Worm (Caenorhabditis elegans) whole organism, L2 larva: Measurements from ENCODE around the gene F13H10.9.

Source experiments
- C34F6.9 ChIP-seq: fragments of 150-350 bp; optimal IDR thresholded peaks from 2 replicates; lab custom pipeline; 2014; ENCODE audit warnings: missing biosample characterization, missing genetic modification characterization
- F13H6.1 ChIP-seq: sonication (generic microtip); optimal IDR thresholded peaks from 2 replicates; lab custom pipeline; 2016; ENCODE audit warnings: missing genetic modification characterization, missing compliant biosample characterization
- R02D3.7 ChIP-seq: fragments of 150-350 bp; optimal IDR thresholded peaks from 2 replicates; lab custom pipeline; 2014; ENCODE audit warnings: missing biosample characterization, missing genetic modification characterization
- Y55F3AM.14 ChIP-seq: fragments of 200-800 bp; sonication (Bioruptor generic); optimal IDR thresholded peaks from 2 replicates; lab custom pipeline; 2018; ENCODE audit warnings: mild to moderate bottlenecking, missing genetic modification characterization, missing compliant biosample characterization
- ZK546.5 ChIP-seq: sonication (generic microtip); optimal IDR thresholded peaks from 2 replicates; lab custom pipeline; 2017; ENCODE audit warnings: missing biosample characterization, missing genetic modification characterization
- alr-1 ChIP-seq: fragments of 150-350 bp; optimal IDR thresholded peaks from 2 replicates; lab custom pipeline; 2014; ENCODE audit warnings: missing biosample characterization, missing genetic modification characterization
- aly-2 ChIP-seq: fragments of 150-350 bp; optimal IDR thresholded peaks from 2 replicates; lab custom pipeline; 2014; ENCODE audit warnings: missing biosample characterization, missing genetic modification characterization
- ama-1 ChIP-seq: fragments of 150-350 bp; optimal IDR thresholded peaks from 2 replicates; lab custom pipeline; 2018; ENCODE audit warnings: inconsistent platforms
- blmp-1 ChIP-seq: sonication (generic microtip); optimal IDR thresholded peaks from 2 replicates; lab custom pipeline; 2017; ENCODE audit warnings: missing genetic modification characterization, mild to moderate bottlenecking, missing compliant biosample characterization, antibody characterized with exemption, moderate library complexity; ENCODE audit not compliant: insufficient read depth
- ceh-16 ChIP-seq: fragments of 150-350 bp; optimal IDR thresholded peaks from 2 replicates; lab custom pipeline; 2014; ENCODE audit warnings: missing biosample characterization, missing genetic modification characterization
- ceh-82 ChIP-seq: fragments of 150-350 bp; optimal IDR thresholded peaks from 2 replicates; lab custom pipeline; 2014; ENCODE audit warnings: missing biosample characterization, missing genetic modification characterization
- crh-2 ChIP-seq: sonication (generic microtip); optimal IDR thresholded peaks from 2 replicates; lab custom pipeline; 2017; ENCODE audit warnings: missing biosample characterization, missing genetic modification characterization
- dmd-4 ChIP-seq: sonication (generic microtip); optimal IDR thresholded peaks from 2 replicates; lab custom pipeline; 2017; ENCODE audit warnings: missing biosample characterization, missing genetic modification characterization
- egl-27 ChIP-seq: sonication (generic microtip); optimal IDR thresholded peaks from 3 replicates; lab custom pipeline; 2017; ENCODE audit warnings: missing biosample characterization, missing genetic modification reagents, missing genetic modification characterization
- elt-1 ChIP-seq: fragments of 150-350 bp; optimal IDR thresholded peaks from 2 replicates; lab custom pipeline; 2014; ENCODE audit warnings: missing biosample characterization, missing genetic modification characterization
- elt-3 ChIP-seq: sonication (generic microtip); optimal IDR thresholded peaks from 2 replicates; lab custom pipeline; 2017; ENCODE audit warnings: missing biosample characterization, missing genetic modification characterization
- fos-1 ChIP-seq: fragments of 150-350 bp; optimal IDR thresholded peaks from 2 replicates; lab custom pipeline; 2014; ENCODE audit warnings: missing biosample characterization, missing genetic modification characterization
- gmeb-1 ChIP-seq: fragments of 150-350 bp; optimal IDR thresholded peaks from 2 replicates; lab custom pipeline; 2014; ENCODE audit warnings: missing biosample characterization, missing genetic modification characterization
- lin-11 ChIP-seq: fragments of 150-350 bp; sonication (generic microtip); optimal IDR thresholded peaks from 2 replicates; lab custom pipeline; 2014; ENCODE audit warnings: missing biosample characterization, missing genetic modification characterization, inconsistent platforms, mixed read lengths
- lin-13 ChIP-seq: fragments of 150-350 bp; optimal IDR thresholded peaks from 2 replicates; lab custom pipeline; 2014; ENCODE audit warnings: missing biosample characterization, missing genetic modification reagents, missing genetic modification characterization
- lin-39 ChIP-seq: fragments of 150-350 bp; optimal IDR thresholded peaks from 2 replicates; lab custom pipeline; 2014; ENCODE audit warnings: missing biosample characterization, missing genetic modification reagents, missing genetic modification characterization
- lsy-2 ChIP-seq, 2 experiments: fragments of 150-350 bp in 1 of 2; sonication (generic microtip) in 1 of 2; optimal IDR thresholded peaks; 2 replicates each; lab custom pipeline; 2014 to 2017; ENCODE audit warnings: missing biosample characterization in 2 of 2, missing genetic modification characterization in 2 of 2
- mab-5 ChIP-seq: fragments of 150-350 bp; optimal IDR thresholded peaks from 2 replicates; lab custom pipeline; 2014; ENCODE audit warnings: missing biosample characterization, missing genetic modification characterization
- mbf-1 ChIP-seq: sonication (generic microtip); optimal IDR thresholded peaks from 2 replicates; lab custom pipeline; 2017; ENCODE audit warnings: missing biosample characterization, missing genetic modification characterization
- mdl-1 ChIP-seq, 2 experiments: fragments of 150-350 bp in 1 of 2; sonication (generic microtip) in 1 of 2; optimal IDR thresholded peaks; 2 replicates each; lab custom pipeline; 2017; ENCODE audit warnings: missing biosample characterization in 2 of 2, missing genetic modification characterization in 2 of 2
- nhr-10 ChIP-seq: sonication (generic microtip); optimal IDR thresholded peaks from 2 replicates; lab custom pipeline; 2017; ENCODE audit warnings: missing biosample characterization, missing genetic modification characterization
- nhr-11 ChIP-seq: fragments of 150-350 bp; optimal IDR thresholded peaks from 2 replicates; lab custom pipeline; 2014; ENCODE audit warnings: missing biosample characterization, missing genetic modification characterization
- nhr-12 ChIP-seq: fragments of 150-350 bp; optimal IDR thresholded peaks from 2 replicates; lab custom pipeline; 2014; ENCODE audit warnings: missing biosample characterization, missing genetic modification characterization
- nhr-129 ChIP-seq: fragments of 150-350 bp; optimal IDR thresholded peaks from 2 replicates; lab custom pipeline; 2014; ENCODE audit warnings: missing biosample characterization, missing genetic modification characterization
- nhr-21 ChIP-seq: fragments of 150-350 bp; optimal IDR thresholded peaks from 2 replicates; lab custom pipeline; 2014; ENCODE audit warnings: missing biosample characterization, missing genetic modification characterization
- nhr-23 ChIP-seq: fragments of 150-350 bp; optimal IDR thresholded peaks from 2 replicates; lab custom pipeline; 2014; ENCODE audit warnings: missing biosample characterization, missing genetic modification reagents, missing genetic modification characterization
- nhr-237 ChIP-seq: fragments of 150-350 bp; optimal IDR thresholded peaks from 2 replicates; lab custom pipeline; 2014; ENCODE audit warnings: missing biosample characterization, missing genetic modification characterization
- nhr-25 ChIP-seq: fragments of 150-350 bp; sonication (generic microtip); optimal IDR thresholded peaks from 3 replicates; lab custom pipeline; 2014; ENCODE audit warnings: missing biosample characterization, missing genetic modification characterization
- nhr-6 ChIP-seq: fragments of 150-350 bp; optimal IDR thresholded peaks from 2 replicates; lab custom pipeline; 2014; ENCODE audit warnings: missing biosample characterization, missing genetic modification characterization
- nhr-77 ChIP-seq: fragments of 150-350 bp; optimal IDR thresholded peaks from 2 replicates; lab custom pipeline; 2014; ENCODE audit warnings: missing biosample characterization, missing genetic modification characterization
- peb-1 ChIP-seq: fragments of 150-350 bp; optimal IDR thresholded peaks from 2 replicates; lab custom pipeline; 2014; ENCODE audit warnings: missing biosample characterization, missing genetic modification characterization
- sem-4 ChIP-seq: fragments of 150-350 bp; optimal IDR thresholded peaks from 2 replicates; lab custom pipeline; 2014; ENCODE audit warnings: missing biosample characterization, missing genetic modification reagents, missing genetic modification characterization
- skn-1 ChIP-seq: sonication (generic microtip); optimal IDR thresholded peaks from 2 replicates; lab custom pipeline; 2017; ENCODE audit warnings: missing biosample characterization, missing genetic modification characterization
- sma-3 ChIP-seq: sonication (generic microtip); optimal IDR thresholded peaks from 2 replicates; lab custom pipeline; 2016; ENCODE audit warnings: missing genetic modification reagents, missing genetic modification characterization, missing compliant biosample characterization
- sma-9 ChIP-seq, 2 experiments: fragments of 150-350 bp in 1 of 2; sonication (generic microtip) in 1 of 2; optimal IDR thresholded peaks; 2 replicates each; lab custom pipeline; 2014 to 2016; ENCODE audit warnings: missing genetic modification characterization in 2 of 2, mild to moderate bottlenecking in 1 of 2, missing biosample characterization in 1 of 2, missing compliant biosample characterization in 1 of 2, missing genetic modification reagents in 1 of 2, moderate library complexity in 1 of 2
- snpc-4 ChIP-seq: fragments of 150-350 bp; optimal IDR thresholded peaks from 2 replicates; lab custom pipeline; 2014; ENCODE audit warnings: missing biosample characterization, missing genetic modification characterization
- unc-39 ChIP-seq: fragments of 150-350 bp; optimal IDR thresholded peaks from 2 replicates; lab custom pipeline; 2014; ENCODE audit warnings: missing biosample characterization, missing genetic modification characterization
- unc-55 ChIP-seq: fragments of 150-350 bp; sonication (generic microtip); optimal IDR thresholded peaks from 3 replicates; lab custom pipeline; 2014; ENCODE audit warnings: missing biosample characterization, missing genetic modification reagents, missing genetic modification characterization
- unc-62 ChIP-seq: fragments of 150-350 bp; optimal IDR thresholded peaks from 2 replicates; lab custom pipeline; 2014; ENCODE audit warnings: missing biosample characterization, missing genetic modification reagents, missing genetic modification characterization
- zag-1 ChIP-seq: fragments of 150-350 bp; optimal IDR thresholded peaks from 2 replicates; lab custom pipeline; 2014; ENCODE audit warnings: missing biosample characterization, missing genetic modification characterization
- ztf-1 ChIP-seq: fragments of 200-800 bp; sonication (Bioruptor generic); conservative IDR thresholded peaks from 2 replicates; pipeline ENCODE4 v1.3.6; 2022; ENCODE audit warnings: missing genetic modification characterization, missing compliant biosample characterization
- ztf-11 ChIP-seq: sonication (generic microtip); optimal IDR thresholded peaks from 2 replicates; lab custom pipeline; 2017; ENCODE audit warnings: missing biosample characterization, missing genetic modification characterization
- ztf-4 ChIP-seq: fragments of 150-350 bp; optimal IDR thresholded peaks from 2 replicates; lab custom pipeline; 2014; ENCODE audit warnings: missing biosample characterization, missing genetic modification characterization

The F13H10.9 gene

ce11 chrIV:11032288-11032687 is 30.6 kb downstream of the F13H10.9 start, which contains the start of gene hrg-6:
Gene hrg-6 (plus strand): TSS chrIV:11032588.
- no peak for TF ChIP-seq lin-39 (tag; lab: Kevin White, UChicago)
- no peak for TF ChIP-seq lin-13
- TF ChIP-seq zag-1: no peak
- no peak for TF ChIP-seq ceh-82 (tag; lab: Kevin White, UChicago)
- no peak for TF ChIP-seq nhr-21
- no peak for TF ChIP-seq nhr-11 (tag; lab: Kevin White, UChicago)
- no peak for TF ChIP-seq C34F6.9
- no peak for TF ChIP-seq skn-1
- no peak for TF ChIP-seq peb-1
- no peak for TF ChIP-seq sma-9 (GFP tag; optimal IDR thresholded peaks at IDR 0.05; lab: Kevin White, UChicago)
- no peak for TF ChIP-seq sma-9 (tag; optimal IDR thresholded peaks at IDR 0.05; lab: Kevin White, UChicago)
- TF ChIP-seq ZK546.5 (tag; lab: Kevin White, UChicago): no peak
- no peak for TF ChIP-seq snpc-4 (tag; lab: Kevin White, UChicago)
- no peak for TF ChIP-seq nhr-12 (tag; lab: Kevin White, UChicago)
- no peak for TF ChIP-seq blmp-1
- no peak for TF ChIP-seq R02D3.7 (tag; lab: Kevin White, UChicago)
- TF ChIP-seq lin-11 (tag; lab: Kevin White, UChicago): no peak
- no peak for TF ChIP-seq sma-3 (GFP tag; lab: Kevin White, UChicago)

- TF ChIP-seq elt-3 (no peak), fos-1 (tag; lab: Kevin White, UChicago) (peak; percentile 74), unc-39 (tag; lab: Kevin White, UChicago) (no peak), sma-9 (GFP tag; optimal IDR thresholded peaks at IDR 0.05; lab: Kevin White, UChicago) (peak; percentile 76), sma-9 (tag; optimal IDR thresholded peaks at IDR 0.05; lab: Kevin White, UChicago) (no peak), crh-2 (peak; percentile 98), aly-2 (tag; lab: Kevin White, UChicago) (no peak), lin-39 (tag; lab: Kevin White, UChicago) (no peak), nhr-6 (tag; lab: Kevin White, UChicago) (peak; percentile 45), unc-62 (GFP tag; lab: Kevin White, UChicago) (no peak), snpc-4 (tag; lab: Kevin White, UChicago) (no peak), ztf-1 (GFP tag; lab: Robert Waterston, UW) (no peak), gmeb-1 (tag; lab: Kevin White, UChicago) (peak; percentile 77), F13H6.1 (tag; lab: Kevin White, UChicago) (peak; percentile 59), mab-5 (tag; lab: Kevin White, UChicago) (no peak), ztf-4 (no peak), C34F6.9 (peak; percentile 87), zag-1 (peak; percentile 77), ztf-11 (tag; lab: Kevin White, UChicago) (no peak), nhr-10 (no peak), unc-55 (GFP tag; lab: Kevin White, UChicago) (peak; percentile 79), ama-1 (lab: Kevin White, UChicago) (no peak), nhr-11 (tag; lab: Kevin White, UChicago) (no peak), ceh-16 (no peak), blmp-1 (no peak), skn-1 (no peak), dmd-4 (tag; lab: Kevin White, UChicago) (no peak), nhr-237 (no peak), nhr-77 (no peak), lsy-2 (tag; optimal IDR thresholded peaks at IDR 0.05; lab: Kevin White, UChicago) (peak; percentile 49 to 83), sem-4 (peak; percentile 42), ZK546.5 (tag; lab: Kevin White, UChicago) (no peak), mbf-1 (tag; lab: Kevin White, UChicago) (no peak), alr-1 (tag; lab: Kevin White, UChicago) (no peak), egl-27 (tag; lab: Kevin White, UChicago) (no peak), lin-11 (tag; lab: Kevin White, UChicago) (peak; percentile 44), elt-1 (tag; lab: Kevin White, UChicago) (no peak), Y55F3AM.14 (GFP tag; lab: Kevin White, UChicago) (no peak), nhr-12 (tag; lab: Kevin White, UChicago) (no peak), sma-3 (GFP tag; lab: Kevin White, UChicago) (peak; percentile 32), peb-1 (no peak), lin-13 (peak; percentile 50), mdl-1 (tag; optimal IDR thresholded peaks at IDR 0.05; lab: Kevin White, UChicago) (no peak), nhr-25 (tag; lab: Kevin White, UChicago) (peak; percentile 38), nhr-21 (peak; percentile 19), R02D3.7 (tag; lab: Kevin White, UChicago) (no peak), nhr-129 (tag; lab: Kevin White, UChicago) (peak; percentile 72), nhr-23 (tag; lab: Kevin White, UChicago) (no peak), ceh-82 (tag; lab: Kevin White, UChicago) (no peak)
Measured at ce11 chrIV:11036222-11036621, 34.5 kb downstream of the F13H10.9 start, which contains the start of gene fkb-1. Gene fkb-1 (plus strand): TSS chrIV:11036582.
